Worm (Caenorhabditis elegans): ENCODE measurements around the gene R12B2.13.

Gene R12B2.13

DNA sequence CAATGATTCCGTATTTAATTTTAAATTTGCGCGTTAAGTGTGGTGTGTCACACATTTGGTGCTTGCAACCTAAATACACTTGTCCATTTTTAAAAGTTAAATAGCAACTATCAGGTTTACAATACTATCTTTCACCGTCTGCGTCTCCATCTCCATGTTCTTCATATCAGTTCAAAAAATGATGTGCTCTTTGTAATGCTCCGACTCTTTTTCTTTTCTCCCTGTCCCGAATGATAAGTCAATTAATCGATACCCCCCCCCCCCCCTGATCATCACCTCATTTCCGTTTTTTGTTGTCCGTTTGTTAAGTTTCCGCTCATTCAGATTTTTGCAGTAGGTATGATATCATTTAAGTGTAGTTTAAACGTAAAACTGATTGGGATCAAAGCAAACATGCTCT lies 19.2 kb downstream of the R12B2.13 start:
- TF ChIP-seq jun-1 (tag; optimal IDR thresholded peaks at IDR 0.05) (no peak), duxl-1 (tag; optimal IDR thresholded peaks at IDR 0.05; ENCODE audit: poor library complexity) (no peak), daf-16 (GFP tag; optimal IDR thresholded peaks at IDR 0.05) (no peak), daf-16 (tag; optimal IDR thresholded peaks at IDR 0.05) (peak; percentile 22), snpc-4 (tag; optimal IDR thresholded peaks at IDR 0.05) (no peak), dmd-6 (GFP tag; IDR thresholded peaks at IDR 0.05) (peak; percentile 62), php-3 (GFP tag; IDR thresholded peaks at IDR 0.05) (peak; percentile 26; the same call in 1 of the 2 replicates), egl-27 (tag; optimal IDR thresholded peaks at IDR 0.05) (no peak), nhr-28 (tag; optimal IDR thresholded peaks at IDR 0.05) (peak; percentile 47), F37D6.2 (tag; optimal IDR thresholded peaks at IDR 0.05) (no peak), sdz-12 (GFP tag; optimal IDR thresholded peaks at IDR 0.05) (no peak), unc-62 (GFP tag; optimal IDR thresholded peaks at IDR 0.05 in 1 of 2) (no peak), unc-62 (tag; optimal IDR thresholded peaks at IDR 0.05) (no peak), dve-1 (tag; optimal IDR thresholded peaks at IDR 0.05; ENCODE audit: insufficient read depth) (peak; percentile 40), ces-1 (GFP tag; optimal IDR thresholded peaks at IDR 0.05) (no peak), lin-1 (GFP tag; IDR thresholded peaks at IDR 0.05) (peak; percentile 53; the same call in 1 of the 2 replicates), hlh-11 (tag; optimal IDR thresholded peaks at IDR 0.05) (peak; percentile 27), Y105C5A.15 (GFP tag; IDR thresholded peaks at IDR 0.05) (no peak), pqm-1 (tag; optimal IDR thresholded peaks at IDR 0.05) (peak; percentile 57), hif-1 (tag; optimal IDR thresholded peaks at IDR 0.05) (no peak)

DNA sequence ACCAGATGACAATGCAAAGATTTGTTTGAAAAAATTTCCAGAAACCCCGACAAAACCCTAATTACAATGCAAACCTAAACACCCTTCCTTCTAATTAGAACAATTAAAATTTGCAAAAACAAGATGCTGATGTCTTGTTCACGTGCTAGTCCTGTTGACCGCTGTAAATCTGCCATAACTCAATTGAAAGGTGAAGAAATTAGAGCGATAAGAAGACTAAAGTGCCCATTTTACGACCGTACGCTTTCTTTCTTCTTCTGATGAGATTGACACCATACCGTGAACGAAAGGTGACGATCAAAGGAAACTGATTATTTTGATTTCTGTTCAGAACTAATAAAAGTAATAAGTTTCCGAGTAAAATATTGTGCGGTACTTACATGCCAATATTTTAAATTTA lies 19.8 kb downstream of the R12B2.13 start:
- peak; percentile 92 for TF ChIP-seq dmd-6 (GFP tag; IDR thresholded peaks at IDR 0.05)
- peak; percentile 96 for TF ChIP-seq tra-1 (GFP tag; IDR thresholded peaks at IDR 0.05)
- TF ChIP-seq ceh-20 (GFP tag; IDR thresholded peaks at IDR 0.05): peak; percentile 95
- TF ChIP-seq egl-43 (GFP tag; IDR thresholded peaks at IDR 0.05): no peak
- TF ChIP-seq php-3 (GFP tag; IDR thresholded peaks at IDR 0.05): peak; percentile 99
- TF ChIP-seq hmg-1.1 (GFP tag; IDR thresholded peaks at IDR 0.05): no peak
- TF ChIP-seq nhr-28 (tag; optimal IDR thresholded peaks at IDR 0.05): peak; percentile 32
- TF ChIP-seq cey-2 (tag; optimal IDR thresholded peaks at IDR 0.05; ENCODE audit: borderline replicate concordance, insufficient read depth): no peak
- peak; percentile 61 for TF ChIP-seq hlh-11 (tag; optimal IDR thresholded peaks at IDR 0.05)
- TF ChIP-seq spr-1 (tag; optimal IDR thresholded peaks at IDR 0.05): no peak
- no peak for TF ChIP-seq daf-16 (GFP tag; optimal IDR thresholded peaks at IDR 0.05)
- peak; percentile 28 for TF ChIP-seq daf-16 (tag; optimal IDR thresholded peaks at IDR 0.05)
- TF ChIP-seq daf-19 (GFP tag; conservative IDR thresholded peaks at IDR 0.05): no peak
- no peak for TF ChIP-seq ces-1 (GFP tag; optimal IDR thresholded peaks at IDR 0.05)
- no peak for TF ChIP-seq ceh-62 (tag; optimal IDR thresholded peaks at IDR 0.05)
- TF ChIP-seq hlh-30 (tag; optimal IDR thresholded peaks at IDR 0.05; ENCODE audit: insufficient read depth): peak; percentile 9
- no peak for TF ChIP-seq snpc-4 (tag; optimal IDR thresholded peaks at IDR 0.05)
- TF ChIP-seq aha-1 (tag): no peak
- peak in 1 of 2 experiments; percentile 22 for TF ChIP-seq unc-62 (GFP tag; optimal IDR thresholded peaks at IDR 0.05 in 1 of 2)
- TF ChIP-seq unc-62 (tag; optimal IDR thresholded peaks at IDR 0.05): no peak
- no peak for TF ChIP-seq lsy-2 (tag; optimal IDR thresholded peaks at IDR 0.05)
- no peak for TF ChIP-seq R02D3.7 (tag; optimal IDR thresholded peaks at IDR 0.05)
- TF ChIP-seq dve-1 (tag; optimal IDR thresholded peaks at IDR 0.05; ENCODE audit: insufficient read depth): peak; percentile 49

DNA sequence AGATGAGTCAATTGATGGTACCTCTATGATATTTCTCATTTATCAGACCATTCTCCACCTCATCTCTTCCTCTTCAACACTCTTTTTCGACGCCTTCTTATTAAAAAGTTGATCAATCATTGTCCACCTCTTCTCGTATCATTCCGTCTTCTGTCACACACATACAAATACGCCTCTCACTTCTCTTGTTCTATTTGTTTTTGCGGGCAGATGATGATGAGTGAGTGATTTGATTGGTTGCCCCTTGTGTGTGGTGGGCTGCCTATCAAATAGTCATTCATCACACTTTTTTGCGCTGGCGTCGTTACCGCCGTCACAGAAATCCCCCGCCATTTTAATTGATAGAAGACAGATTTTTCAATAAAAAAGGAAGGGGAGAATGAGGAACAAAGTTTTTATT lies 20.6 kb downstream of the R12B2.13 start:
- TF ChIP-seq hlh-11 (tag; optimal IDR thresholded peaks at IDR 0.05) (peak; percentile 73), nhr-28 (tag; optimal IDR thresholded peaks at IDR 0.05) (peak; percentile 61), egl-27 (tag; optimal IDR thresholded peaks at IDR 0.05) (no peak), nhr-48 (tag; optimal IDR thresholded peaks at IDR 0.05) (no peak), ceh-82 (tag; optimal IDR thresholded peaks at IDR 0.05) (no peak), dmd-8 (GFP tag; IDR thresholded peaks at IDR 0.05) (no peak), spr-1 (tag; optimal IDR thresholded peaks at IDR 0.05) (no peak), ctbp-1 (GFP tag; IDR thresholded peaks at IDR 0.05) (no peak), dve-1 (tag; optimal IDR thresholded peaks at IDR 0.05; ENCODE audit: insufficient read depth) (peak; percentile 17), saeg-2 (GFP tag; IDR thresholded peaks at IDR 0.05) (no peak), vab-7 (GFP tag; IDR thresholded peaks at IDR 0.05) (no peak), duxl-1 (tag; optimal IDR thresholded peaks at IDR 0.05; ENCODE audit: poor library complexity) (no peak), Y105C5A.15 (GFP tag; IDR thresholded peaks at IDR 0.05) (no peak), nhr-6 (tag; optimal IDR thresholded peaks at IDR 0.05) (no peak), egl-43 (GFP tag; IDR thresholded peaks at IDR 0.05) (no peak), dmd-9 (GFP tag; IDR thresholded peaks at IDR 0.05) (no peak), snpc-4 (tag; optimal IDR thresholded peaks at IDR 0.05) (no peak), unc-39 (tag; optimal IDR thresholded peaks at IDR 0.05) (no peak), mep-1 (tag; optimal IDR thresholded peaks at IDR 0.05) (no peak), unc-62 (GFP tag; optimal IDR thresholded peaks at IDR 0.05 in 1 of 2) (peak in 1 of 2 experiments; percentile 60), unc-62 (tag; optimal IDR thresholded peaks at IDR 0.05) (no peak), nhr-42 (GFP tag; IDR thresholded peaks at IDR 0.05) (no peak), lin-39 (tag; optimal IDR thresholded peaks at IDR 0.05) (no peak), ama-1 (optimal IDR thresholded peaks at IDR 0.05) (no peak), zip-2 (tag; optimal IDR thresholded peaks at IDR 0.05) (no peak), zip-11 (GFP tag; IDR thresholded peaks at IDR 0.05) (no peak)
